Worm (Caenorhabditis elegans) whole organism, young adult: ENCODE results near the gene F31E8.4.
"Not testable (repeated sequence)": the region's sequence is repeated elsewhere in the genome, so short reads cannot be mapped to it uniquely, and the experiment has no call there.

Experiments
- B0035.1 ChIP-seq: sonication (generic microtip); optimal IDR thresholded peaks from 2 replicates; lab custom pipeline; 2016; ENCODE audit warnings: missing genetic modification characterization, mild to moderate bottlenecking, missing compliant biosample characterization, missing genotype, missing genetic modification reagents
- D2030.7 ChIP-seq: fragments of 200-800 bp; sonication (Bioruptor generic); IDR thresholded peaks from 2 replicates; pipeline ENCODE4 v1.3.6; 2022; ENCODE audit warnings: missing genetic modification reagents, missing genetic modification characterization, missing compliant biosample characterization
- F22D6.2 ChIP-seq: sonication (generic microtip); optimal IDR thresholded peaks from 2 replicates; lab custom pipeline; 2016; ENCODE audit warnings: mild to moderate bottlenecking, missing genetic modification characterization, missing compliant biosample characterization
- K12H6.12 ChIP-seq: fragments of 200-800 bp; sonication (Bioruptor generic); optimal IDR thresholded peaks from 2 replicates; lab custom pipeline; 2018; ENCODE audit warnings: mild to moderate bottlenecking, missing genetic modification characterization, missing compliant biosample characterization
- Y79H2A.3 ChIP-seq: fragments of 200-800 bp; sonication (Bioruptor generic); conservative IDR thresholded peaks from 2 replicates; pipeline ENCODE4 v1.3.6; 2022; ENCODE audit warnings: missing genetic modification reagents, missing genetic modification characterization, missing compliant biosample characterization
- atf-7 ChIP-seq: sonication (generic microtip); optimal IDR thresholded peaks from 2 replicates; lab custom pipeline; 2017; ENCODE audit warnings: mild to moderate bottlenecking, missing genetic modification characterization, missing compliant biosample characterization
- athp-1 ChIP-seq: sonication (generic microtip); optimal IDR thresholded peaks from 2 replicates; lab custom pipeline; 2017; ENCODE audit warnings: mild to moderate bottlenecking, missing genetic modification characterization, missing compliant biosample characterization
- attf-5 ChIP-seq: fragments of 200-800 bp; sonication (Bioruptor generic); optimal IDR thresholded peaks from 2 replicates; lab custom pipeline; 2018; ENCODE audit warnings: mild to moderate bottlenecking, missing genetic modification characterization, missing compliant biosample characterization
- bed-2 ChIP-seq: fragments of 200-800 bp; sonication (Bioruptor generic); IDR thresholded peaks from 2 replicates; pipeline ENCODE4 v1.3.6; 2022; ENCODE audit warnings: missing genetic modification reagents, missing genetic modification characterization, missing compliant biosample characterization
- ceh-100 ChIP-seq: fragments of 200-800 bp; sonication (Bioruptor generic); IDR thresholded peaks from 2 replicates; pipeline ENCODE4 v1.3.6; 2022; ENCODE audit warnings: missing genetic modification reagents, missing genetic modification characterization, missing compliant biosample characterization
- ceh-27 ChIP-seq: fragments of 200-800 bp; sonication (Bioruptor generic); optimal IDR thresholded peaks from 2 replicates; lab custom pipeline; 2018; ENCODE audit warnings: mild to moderate bottlenecking, missing genetic modification characterization, moderate library complexity, missing compliant biosample characterization
- ceh-40 ChIP-seq: fragments of 200-800 bp; sonication (Bioruptor generic); IDR thresholded peaks from 2 replicates; pipeline ENCODE4 v1.3.6; 2022; ENCODE audit warnings: missing genetic modification characterization, missing compliant biosample characterization
- ceh-79 ChIP-seq: sonication (generic microtip); optimal IDR thresholded peaks from 2 replicates; lab custom pipeline; 2017; ENCODE audit warnings: mild to moderate bottlenecking, missing genetic modification characterization, missing compliant biosample characterization
- dpl-1 ChIP-seq: fragments of 150-350 bp; optimal IDR thresholded peaks from 2 replicates; lab custom pipeline; 2014; ENCODE audit warnings: missing biosample characterization, missing genetic modification reagents, missing genetic modification characterization
- efl-1 ChIP-seq: fragments of 150-350 bp; optimal IDR thresholded peaks from 2 replicates; lab custom pipeline; 2014; ENCODE audit warnings: missing biosample characterization, missing genetic modification reagents, missing genetic modification characterization
- hmg-20 ChIP-seq: fragments of 200-800 bp; sonication (Bioruptor generic); IDR thresholded peaks from 2 replicates; pipeline ENCODE4 v1.3.6; 2022; ENCODE audit warnings: missing genetic modification reagents, missing genetic modification characterization, missing compliant biosample characterization
- let-607 ChIP-seq, 2 experiments: fragments of 200-800 bp in 1 of 2; sonication (Bioruptor generic) in 1 of 2; sonication (generic microtip) in 1 of 2; optimal IDR thresholded peaks; 2 replicates each; lab custom pipeline; 2016 to 2018; ENCODE audit warnings: mild to moderate bottlenecking in 2 of 2, missing compliant biosample characterization in 2 of 2, missing genetic modification characterization in 2 of 2, moderate library complexity in 2 of 2, missing genotype in 1 of 2
- lin-40 ChIP-seq: sonication (generic microtip); optimal IDR thresholded peaks from 2 replicates; lab custom pipeline; 2016; ENCODE audit warnings: missing genetic modification characterization, mild to moderate bottlenecking, missing compliant biosample characterization, missing genotype, missing genetic modification reagents
- lin-54 ChIP-seq: fragments of 200-800 bp; sonication (Bioruptor generic); optimal IDR thresholded peaks from 2 replicates; lab custom pipeline; 2018; ENCODE audit warnings: mild to moderate bottlenecking, missing genetic modification characterization, missing compliant biosample characterization
- lir-1 ChIP-seq: fragments of 200-800 bp; sonication (Bioruptor generic); conservative IDR thresholded peaks from 2 replicates; pipeline ENCODE4 v1.3.6; 2022; ENCODE audit warnings: missing genetic modification reagents, missing genetic modification characterization, missing compliant biosample characterization
- lsl-1 ChIP-seq: fragments of 200-800 bp; sonication (Bioruptor generic); optimal IDR thresholded peaks from 2 replicates; lab custom pipeline; 2018; ENCODE audit warnings: mild to moderate bottlenecking, missing genetic modification characterization, moderate library complexity, missing compliant biosample characterization
- lsy-27 ChIP-seq: sonication (generic microtip); optimal IDR thresholded peaks from 2 replicates; lab custom pipeline; 2017; ENCODE audit warnings: missing genetic modification characterization, mild to moderate bottlenecking, missing compliant biosample characterization, antibody characterized with exemption, missing genotype, borderline replicate concordance; ENCODE audit not compliant: insufficient read depth
- madf-3 ChIP-seq: fragments of 200-800 bp; sonication (Bioruptor generic); IDR thresholded peaks from 2 replicates; pipeline ENCODE4 v1.3.6; 2022; ENCODE audit warnings: missing genetic modification reagents, missing genetic modification characterization, missing compliant biosample characterization
- madf-6 ChIP-seq: fragments of 200-800 bp; sonication (Bioruptor generic); IDR thresholded peaks from 2 replicates; pipeline ENCODE4 v1.3.6; 2022; ENCODE audit warnings: missing genetic modification reagents, missing genetic modification characterization, missing compliant biosample characterization
- mel-28 ChIP-seq: sonication (generic microtip); optimal IDR thresholded peaks from 2 replicates; lab custom pipeline; 2016; ENCODE audit warnings: borderline replicate concordance, mild to moderate bottlenecking, missing genetic modification characterization, missing compliant biosample characterization
- nhr-80 ChIP-seq: sonication (generic microtip); optimal IDR thresholded peaks from 2 replicates; lab custom pipeline; 2016; ENCODE audit warnings: missing genetic modification characterization, missing compliant biosample characterization
- rec-8 ChIP-seq, 2 experiments: sonication (generic microtip); optimal IDR thresholded peaks; 2 replicates each; lab custom pipeline; 2016; ENCODE audit warnings: mild to moderate bottlenecking in 2 of 2, missing genetic modification characterization in 2 of 2, missing genetic modification reagents in 2 of 2, missing genotype in 2 of 2, missing biosample characterization in 1 of 2, missing compliant biosample characterization in 1 of 2, moderate library complexity in 1 of 2
- rpc-1 ChIP-seq, 2 experiments: fragments of 150-350 bp in 1 of 2; sonication (generic microtip) in 1 of 2; optimal IDR thresholded peaks; 2 replicates each; lab custom pipeline; 2014 to 2018; ENCODE audit warnings: missing biosample characterization in 1 of 2, missing genetic modification characterization in 1 of 2, missing genetic modification reagents in 1 of 2, missing genotype in 1 of 2
- snpc-1.3 ChIP-seq: sonication (generic microtip); optimal IDR thresholded peaks from 2 replicates; lab custom pipeline; 2017; ENCODE audit warnings: missing genetic modification characterization, mild to moderate bottlenecking, missing compliant biosample characterization, antibody characterized with exemption, moderate library complexity, missing genotype, missing genetic modification reagents; ENCODE audit not compliant: insufficient read depth
- unc-62 ChIP-seq: fragments of 150-350 bp; optimal IDR thresholded peaks from 2 replicates; lab custom pipeline; 2014; ENCODE audit warnings: missing biosample characterization, missing genetic modification reagents, missing genetic modification characterization
- xnd-1 ChIP-seq: sonication (generic microtip); optimal IDR thresholded peaks from 2 replicates; lab custom pipeline; 2016; ENCODE audit warnings: missing genotype, missing genetic modification reagents, missing genetic modification characterization, missing compliant biosample characterization
- zfh-2 ChIP-seq: fragments of 200-800 bp; sonication (Bioruptor generic); conservative IDR thresholded peaks from 2 replicates; pipeline ENCODE4 v1.3.6; 2022; ENCODE audit warnings: missing genetic modification reagents, missing genetic modification characterization, missing compliant biosample characterization
- ztf-18 ChIP-seq: sonication (generic microtip); optimal IDR thresholded peaks from 2 replicates; lab custom pipeline; 2016; ENCODE audit warnings: missing genotype, mild to moderate bottlenecking, missing genetic modification characterization, missing compliant biosample characterization
- ztf-25 ChIP-seq: fragments of 200-800 bp; sonication (Bioruptor generic); IDR thresholded peaks from 2 replicates; pipeline ENCODE4 v1.3.6; 2022; ENCODE audit warnings: missing genetic modification reagents, missing genetic modification characterization, missing compliant biosample characterization
- ztf-6 ChIP-seq: fragments of 200-800 bp; sonication (Bioruptor generic); IDR thresholded peaks from 2 replicates; pipeline ENCODE4 v1.3.6; 2022; ENCODE audit warnings: missing genetic modification reagents, missing genetic modification characterization, missing compliant biosample characterization

The F31E8.4 gene

DNA sequence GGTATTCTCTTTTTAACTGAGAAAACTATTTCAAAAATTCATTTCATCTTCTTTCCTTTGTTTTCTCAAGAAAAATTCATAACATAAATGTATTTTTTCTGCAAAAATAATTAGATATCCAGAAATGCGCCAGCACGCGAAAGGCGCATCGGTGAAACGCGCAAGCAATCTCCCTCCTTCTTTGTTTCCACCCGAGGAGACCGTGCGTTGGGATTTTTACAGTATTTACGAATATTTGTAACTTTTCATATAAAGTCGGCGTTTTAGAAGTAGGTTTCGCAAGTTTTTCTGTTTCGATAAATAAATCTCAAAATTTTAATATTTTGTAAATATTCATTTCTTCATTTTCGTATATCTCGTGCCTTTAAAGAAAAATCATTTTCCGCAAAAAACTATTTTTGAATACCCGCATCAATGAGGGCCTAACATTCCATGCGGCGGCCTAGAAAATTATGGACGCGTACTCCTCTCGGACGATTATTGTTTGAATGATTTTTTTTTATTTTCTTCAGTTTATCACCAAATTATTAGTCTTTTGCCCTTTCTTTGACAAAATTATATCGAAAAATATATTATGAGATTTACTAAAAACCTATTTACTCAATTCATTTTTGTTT lies 23.4 kb downstream of the F31E8.4 start, which contains the start of gene ssup-72 (continued):
- TF ChIP-seq ztf-18 (tag; lab: Kevin White, UChicago) (peak; percentile 92), B0035.1 (no peak), dpl-1 (GFP tag; lab: Kevin White, UChicago) (peak; percentile 35), ceh-100 (GFP tag; lab: Robert Waterston, UW) (0 out of 2 replicates have a peak, but pooled peaks have one; percentile 16), lin-54 (GFP tag; lab: Kevin White, UChicago) (peak; percentile 78), rpc-1 (optimal IDR thresholded peaks at IDR 0.05; lab: Kevin White, UChicago) (no peak), rpc-1 (tag; optimal IDR thresholded peaks at IDR 0.05; lab: Kevin White, UChicago) (no peak), lsy-27 (tag; lab: Kevin White, UChicago) (no peak), xnd-1 (tag; lab: Kevin White, UChicago) (peak; percentile 41), D2030.7 (GFP tag; lab: Robert Waterston, UW) (peak; percentile 76)

DNA sequence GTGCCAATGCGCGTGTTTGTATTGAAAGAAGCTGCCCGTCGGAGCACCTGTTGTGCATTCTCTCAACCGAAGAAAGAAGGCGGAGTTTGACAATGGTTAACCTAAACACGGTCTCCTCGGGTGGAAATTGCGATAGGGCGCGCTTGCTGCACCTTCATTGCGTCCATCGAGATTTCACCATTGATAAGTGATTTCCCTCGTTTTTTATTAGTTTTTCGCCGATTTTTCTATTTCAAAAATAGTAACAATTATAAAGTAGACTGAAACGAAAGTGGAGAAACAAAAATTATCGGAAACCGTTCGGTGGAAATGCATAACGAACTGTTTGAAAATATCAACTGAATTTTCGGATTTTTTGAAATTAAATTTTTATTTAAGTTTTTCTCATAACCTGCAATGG lies 24.9 kb downstream of the F31E8.4 start, which contains the start of gene agr-1:
Gene agr-1, minus strand, starts transcription at position 101 of the 400 bp plus-strand sequence.
- not testable (repeated sequence) for TF ChIP-seq ceh-40 (GFP tag; lab: Robert Waterston, UW); F22D6.2 (tag; lab: Kevin White, UChicago); madf-6

- TF ChIP-seq ceh-27 (GFP tag; lab: Kevin White, UChicago) (peak; percentile 50), madf-6 (no peak)
Observed at ce11 chrII:6772482-6772881, 27.5 kb downstream of the F31E8.4 start.

DNA sequence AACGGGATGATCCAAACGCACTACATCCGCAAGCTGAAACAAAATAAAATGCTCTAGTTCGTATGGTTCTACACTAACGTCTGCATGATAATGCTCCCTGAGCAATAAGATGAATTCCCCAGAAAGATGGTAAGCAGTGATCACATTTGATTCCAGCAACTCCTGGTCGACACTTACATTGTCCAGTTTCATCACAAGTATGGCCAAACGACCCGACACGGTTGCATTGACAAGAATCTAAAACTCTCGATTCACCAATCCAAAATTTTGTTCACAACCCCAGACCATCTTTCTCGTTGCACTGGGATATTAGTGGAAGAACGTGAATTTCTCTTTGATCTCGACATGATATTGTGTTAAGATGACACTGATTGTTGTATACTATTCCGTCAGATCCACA lies 29.9 kb downstream of the F31E8.4 start:
- no peak for TF ChIP-seq ceh-100 (GFP tag; lab: Robert Waterston, UW)
- no peak for TF ChIP-seq efl-1
- no peak for TF ChIP-seq lin-40 (tag; lab: Kevin White, UChicago)
- TF ChIP-seq ztf-6 (GFP tag; lab: Robert Waterston, UW), result no peak
- TF ChIP-seq Y79H2A.3 (GFP tag; lab: Robert Waterston, UW), result no peak
- no peak for TF ChIP-seq atf-7 (tag; lab: Kevin White, UChicago)
- TF ChIP-seq lsl-1 (GFP tag; lab: Kevin White, UChicago), result no peak
- no peak for TF ChIP-seq athp-1
- TF ChIP-seq unc-62 (GFP tag; lab: Kevin White, UChicago), result no peak
- TF ChIP-seq snpc-1.3 (tag; lab: Kevin White, UChicago), result no peak
- no peak for TF ChIP-seq ceh-79 (tag; lab: Kevin White, UChicago)
- TF ChIP-seq madf-3 (GFP tag; lab: Robert Waterston, UW), result no peak
- no peak for TF ChIP-seq bed-2 (GFP tag; lab: Robert Waterston, UW)
- TF ChIP-seq lir-1 (GFP tag; lab: Robert Waterston, UW), result no peak
- TF ChIP-seq mel-28 (tag; lab: Kevin White, UChicago), result no peak
- no peak for TF ChIP-seq zfh-2 (GFP tag; lab: Robert Waterston, UW)
- no peak for TF ChIP-seq K12H6.12 (tag; lab: Kevin White, UChicago)
- no peak for TF ChIP-seq dpl-1 (GFP tag; lab: Kevin White, UChicago)
- no peak for TF ChIP-seq ztf-25

DNA sequence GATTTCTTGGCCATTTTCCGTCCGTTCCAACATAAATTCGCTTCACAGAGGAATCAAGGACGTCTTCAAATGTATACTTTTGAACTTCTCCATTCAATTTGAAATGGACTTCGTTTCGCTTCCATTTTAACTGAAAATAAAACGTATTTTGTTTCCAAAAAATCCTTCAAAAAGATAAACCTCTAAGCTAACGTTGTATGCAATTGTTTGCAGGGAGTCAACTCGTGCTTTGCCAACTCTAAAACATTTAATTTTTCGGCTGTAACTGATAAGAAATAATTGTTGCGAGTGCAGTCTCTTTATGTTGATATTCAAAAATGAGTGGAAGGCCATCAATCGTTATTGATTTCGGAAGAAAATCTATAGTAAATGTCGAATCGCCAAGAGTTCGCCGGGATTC lies 31.9 kb downstream of the F31E8.4 start, which contains the start of gene F41G3.18:
Gene F41G3.18, plus strand, starts transcription at position 301 of the 400 bp plus-strand sequence.
- no peak for TF ChIP-seq madf-6
- no peak for TF ChIP-seq rec-8 (tag; optimal IDR thresholded peaks at IDR 0.05; lab: Kevin White, UChicago)
- no peak for TF ChIP-seq attf-5
- no peak for TF ChIP-seq hmg-20 (GFP tag; lab: Robert Waterston, UW)
- no peak for TF ChIP-seq let-607 (tag; optimal IDR thresholded peaks at IDR 0.05; lab: Kevin White, UChicago)
- TF ChIP-seq nhr-80 (tag; lab: Kevin White, UChicago), result peak; percentile 51
